Worm (Caenorhabditis elegans) whole organism, L1 larva: ENCODE results near the gene H06I04.6.

ENCODE experiments used
- C16A3.4 ChIP-seq: fragments of 150-350 bp; optimal IDR thresholded peaks from 2 replicates; lab custom pipeline; 2014; ENCODE audit warnings: missing biosample characterization, missing genetic modification characterization
- C34B4.2 ChIP-seq: sonication (generic microtip); optimal IDR thresholded peaks from 2 replicates; lab custom pipeline; 2017; ENCODE audit warnings: mild to moderate bottlenecking, missing genetic modification characterization, missing compliant biosample characterization
- F16B12.6 ChIP-seq: fragments of 150-350 bp; optimal IDR thresholded peaks from 2 replicates; lab custom pipeline; 2014; ENCODE audit warnings: missing biosample characterization, missing genetic modification characterization
- Y116A8C.19 ChIP-seq: sonication (generic microtip); optimal IDR thresholded peaks from 2 replicates; lab custom pipeline; 2016; ENCODE audit warnings: missing compliant biosample characterization, missing genetic modification characterization, borderline replicate concordance
- aly-2 ChIP-seq: fragments of 150-350 bp; optimal IDR thresholded peaks from 2 replicates; lab custom pipeline; 2014; ENCODE audit warnings: missing biosample characterization, missing genetic modification characterization
- ama-1 ChIP-seq: fragments of 150-350 bp; optimal IDR thresholded peaks from 2 replicates; lab custom pipeline; 2014
- ceh-8 ChIP-seq: fragments of 200-800 bp; sonication (Bioruptor generic); optimal IDR thresholded peaks from 2 replicates; lab custom pipeline; 2018; ENCODE audit warnings: mild to moderate bottlenecking, missing genetic modification characterization, moderate library complexity, missing compliant biosample characterization
- ceh-82 ChIP-seq, 3 experiments: fragments of 150-350 bp in 1 of 3; sonication (generic microtip) in 2 of 3; optimal IDR thresholded peaks; 2 replicates each; lab custom pipeline; 2014 to 2017; ENCODE audit warnings: missing biosample characterization in 3 of 3, missing genetic modification characterization in 3 of 3
- ceh-88 ChIP-seq: fragments of 200-800 bp; sonication (Bioruptor generic); IDR thresholded peaks from 2 replicates; pipeline ENCODE4 v1.3.6; 2022; ENCODE audit warnings: missing genetic modification characterization, missing compliant biosample characterization
- dpl-1 ChIP-seq, 3 experiments: fragments of 150-350 bp in 2 of 3; sonication (generic microtip) in 1 of 3; optimal IDR thresholded peaks; 2 replicates each; lab custom pipeline; 2014 to 2017; ENCODE audit warnings: missing biosample characterization in 3 of 3, missing genetic modification characterization in 3 of 3, missing genetic modification reagents in 3 of 3
- dsc-1 ChIP-seq: sonication (generic microtip); optimal IDR thresholded peaks from 2 replicates; lab custom pipeline; 2016; ENCODE audit warnings: mild to moderate bottlenecking, missing genetic modification characterization, missing compliant biosample characterization
- efl-1 ChIP-seq, 4 experiments: fragments of 150-350 bp; optimal IDR thresholded peaks in 3 of 4; peaks in 1 of 4; 1 replicate in 1 of 4; 2 replicates in 3 of 4; lab custom pipeline; 2014; ENCODE audit warnings: missing biosample characterization in 2 of 4, missing genetic modification characterization in 2 of 4, missing genetic modification reagents in 2 of 4
- egl-13 ChIP-seq: sonication (generic microtip); optimal IDR thresholded peaks from 2 replicates; lab custom pipeline; 2016; ENCODE audit warnings: missing genotype, missing genetic modification reagents, missing genetic modification characterization, missing compliant biosample characterization
- egl-27 ChIP-seq, 2 experiments: fragments of 150-350 bp in 1 of 2; sonication (generic microtip); optimal IDR thresholded peaks; 3 replicates each; lab custom pipeline; 2017 to 2018; ENCODE audit warnings: missing biosample characterization in 2 of 2, missing genetic modification characterization in 2 of 2, missing genetic modification reagents in 2 of 2
- elt-3 ChIP-seq, 6 experiments: fragments of 150-350 bp in 1 of 6; sonication (generic microtip); optimal IDR thresholded peaks; 2 replicates each; lab custom pipeline; 2017 to 2018; ENCODE audit warnings: missing biosample characterization in 6 of 6, missing genetic modification characterization in 6 of 6, inconsistent platforms in 1 of 6
- fkh-10 ChIP-seq: sonication (generic microtip); optimal IDR thresholded peaks from 2 replicates; lab custom pipeline; 2017; ENCODE audit warnings: missing biosample characterization, missing genetic modification reagents, missing genetic modification characterization
- fkh-8 ChIP-seq: sonication (generic microtip); optimal IDR thresholded peaks from 2 replicates; lab custom pipeline; 2016; ENCODE audit warnings: mild to moderate bottlenecking, missing genetic modification characterization, missing compliant biosample characterization
- hlh-17 ChIP-seq: fragments of 200-800 bp; sonication (Bioruptor generic); optimal IDR thresholded peaks from 2 replicates; lab custom pipeline; 2018; ENCODE audit warnings: missing genetic modification characterization, mild to moderate bottlenecking, missing compliant biosample characterization, moderate library complexity, borderline replicate concordance
- irx-1 ChIP-seq: sonication (generic microtip); optimal IDR thresholded peaks from 2 replicates; lab custom pipeline; 2016; ENCODE audit warnings: missing genetic modification characterization, missing compliant biosample characterization
- isw-1 ChIP-seq: fragments of 200-800 bp; sonication (Bioruptor generic); IDR thresholded peaks from 2 replicates; pipeline ENCODE4 v1.3.6; 2022; ENCODE audit warnings: missing genetic modification characterization, missing compliant biosample characterization
- jun-1 ChIP-seq: fragments of 150-350 bp; optimal IDR thresholded peaks from 2 replicates; lab custom pipeline; 2014; ENCODE audit warnings: missing biosample characterization, missing genetic modification reagents, missing genetic modification characterization
- lin-14 ChIP-seq: fragments of 200-800 bp; sonication (Bioruptor generic); optimal IDR thresholded peaks from 2 replicates; lab custom pipeline; 2018; ENCODE audit warnings: mild to moderate bottlenecking, missing genetic modification characterization, moderate library complexity, missing compliant biosample characterization
- lin-35 ChIP-seq, 2 experiments: fragments of 150-350 bp; optimal IDR thresholded peaks; 2 replicates each; lab custom pipeline; 2014; ENCODE audit warnings: missing biosample characterization in 2 of 2, missing genetic modification characterization in 2 of 2, missing genetic modification reagents in 2 of 2
- lin-39 ChIP-seq: fragments of 150-350 bp; optimal IDR thresholded peaks from 2 replicates; lab custom pipeline; 2014; ENCODE audit warnings: missing biosample characterization, missing genetic modification reagents, missing genetic modification characterization
- lsy-2 ChIP-seq, 2 experiments: fragments of 150-350 bp; optimal IDR thresholded peaks; 2 replicates each; lab custom pipeline; 2014; ENCODE audit warnings: missing biosample characterization in 2 of 2, missing genetic modification characterization in 2 of 2
- mab-9 ChIP-seq: fragments of 200-800 bp; sonication (Bioruptor generic); IDR thresholded peaks from 2 replicates; pipeline ENCODE4 v1.3.6; 2022; ENCODE audit warnings: missing genetic modification reagents, missing genetic modification characterization, missing compliant biosample characterization
- mef-2 ChIP-seq: fragments of 150-350 bp; optimal IDR thresholded peaks from 2 replicates; lab custom pipeline; 2014; ENCODE audit warnings: missing biosample characterization, missing genetic modification characterization
- mep-1 ChIP-seq: fragments of 150-350 bp; optimal IDR thresholded peaks from 2 replicates; lab custom pipeline; 2014; ENCODE audit warnings: missing biosample characterization, missing genetic modification characterization
- nhr-19 ChIP-seq: fragments of 200-800 bp; sonication (Bioruptor generic); conservative IDR thresholded peaks from 2 replicates; pipeline ENCODE4 v1.3.6; 2022; ENCODE audit warnings: missing genetic modification characterization, missing compliant biosample characterization
- nhr-20 ChIP-seq: sonication (generic microtip); optimal IDR thresholded peaks from 2 replicates; lab custom pipeline; 2016; ENCODE audit warnings: mild to moderate bottlenecking, missing genetic modification characterization, missing compliant biosample characterization
- nhr-237 ChIP-seq: fragments of 150-350 bp; optimal IDR thresholded peaks from 2 replicates; lab custom pipeline; 2014; ENCODE audit warnings: missing biosample characterization, missing genetic modification characterization
- nhr-71 ChIP-seq: sonication (generic microtip); optimal IDR thresholded peaks from 2 replicates; lab custom pipeline; 2016; ENCODE audit warnings: mild to moderate bottlenecking, missing genetic modification characterization, moderate library complexity, missing compliant biosample characterization
- nhr-77 ChIP-seq: fragments of 150-350 bp; optimal IDR thresholded peaks from 2 replicates; lab custom pipeline; 2014; ENCODE audit warnings: missing biosample characterization, missing genetic modification characterization
- nhr-90 ChIP-seq: sonication (generic microtip); optimal IDR thresholded peaks from 2 replicates; lab custom pipeline; 2016; ENCODE audit warnings: mild to moderate bottlenecking, missing genetic modification characterization, missing compliant biosample characterization; ENCODE audit not compliant: poor library complexity
- pag-3 ChIP-seq: sonication (generic microtip); optimal IDR thresholded peaks from 2 replicates; lab custom pipeline; 2017; ENCODE audit warnings: missing genetic modification characterization, mild to moderate bottlenecking, missing compliant biosample characterization, antibody characterized with exemption, borderline replicate concordance; ENCODE audit not compliant: insufficient read depth
- pax-3 ChIP-seq: fragments of 200-800 bp; sonication (Bioruptor generic); optimal IDR thresholded peaks from 2 replicates; lab custom pipeline; 2018; ENCODE audit warnings: mild to moderate bottlenecking, missing genetic modification characterization, moderate library complexity, missing compliant biosample characterization
- pqm-1 ChIP-seq: sonication (generic microtip); optimal IDR thresholded peaks from 3 replicates; lab custom pipeline; 2017; ENCODE audit warnings: missing biosample characterization, missing genetic modification characterization
- rnt-1 ChIP-seq: sonication (generic microtip); optimal IDR thresholded peaks from 2 replicates; lab custom pipeline; 2016; ENCODE audit warnings: mild to moderate bottlenecking, missing genetic modification characterization, moderate library complexity, missing compliant biosample characterization
- skn-1 ChIP-seq: fragments of 150-350 bp; optimal IDR thresholded peaks from 2 replicates; lab custom pipeline; 2014; ENCODE audit warnings: missing biosample characterization, missing genetic modification characterization
- snu-23 ChIP-seq: sonication (generic microtip); optimal IDR thresholded peaks from 2 replicates; lab custom pipeline; 2016; ENCODE audit warnings: missing genetic modification characterization, missing compliant biosample characterization
- sox-4 ChIP-seq: sonication (generic microtip); optimal IDR thresholded peaks from 2 replicates; lab custom pipeline; 2016; ENCODE audit warnings: missing genetic modification characterization, missing compliant biosample characterization
- sptf-1 ChIP-seq: fragments of 150-350 bp; optimal IDR thresholded peaks from 2 replicates; lab custom pipeline; 2014; ENCODE audit warnings: missing biosample characterization, missing genetic modification characterization
- swsn-7 ChIP-seq: sonication (generic microtip); optimal IDR thresholded peaks from 2 replicates; lab custom pipeline; 2016; ENCODE audit warnings: missing genetic modification characterization, missing compliant biosample characterization
- tbx-2 ChIP-seq: sonication (generic microtip); optimal IDR thresholded peaks from 2 replicates; lab custom pipeline; 2016; ENCODE audit warnings: missing genetic modification characterization, missing compliant biosample characterization
- tlp-1 ChIP-seq: fragments of 150-350 bp; optimal IDR thresholded peaks from 2 replicates; lab custom pipeline; 2014; ENCODE audit warnings: missing biosample characterization, missing genetic modification characterization
- unc-30 ChIP-seq: sonication (generic microtip); optimal IDR thresholded peaks from 2 replicates; lab custom pipeline; 2017; ENCODE audit warnings: missing biosample characterization, missing genetic modification characterization
- unc-86 ChIP-seq: sonication (generic microtip); optimal IDR thresholded peaks from 2 replicates; lab custom pipeline; 2016; ENCODE audit warnings: missing genetic modification characterization, missing compliant biosample characterization
- unc-98 ChIP-seq: fragments of 200-800 bp; sonication (Bioruptor generic); IDR thresholded peaks from 2 replicates; pipeline ENCODE4 v1.3.6; 2022; ENCODE audit warnings: missing genetic modification characterization, missing compliant biosample characterization
- vab-15 ChIP-seq: sonication (generic microtip); optimal IDR thresholded peaks from 2 replicates; lab custom pipeline; 2017; ENCODE audit warnings: missing genotype, mild to moderate bottlenecking, missing genetic modification characterization, missing compliant biosample characterization
- xbp-1 ChIP-seq: sonication (generic microtip); optimal IDR thresholded peaks from 2 replicates; lab custom pipeline; 2016; ENCODE audit warnings: missing genetic modification characterization, missing compliant biosample characterization
- ztf-4 ChIP-seq: fragments of 150-350 bp; optimal IDR thresholded peaks from 2 replicates; lab custom pipeline; 2014; ENCODE audit warnings: missing biosample characterization, missing genetic modification characterization

H06I04.6 gene

ce11 chrIII:3037346-3037745, 26.8 kb downstream of the H06I04.6 start (continued):
- no peak for TF ChIP-seq pag-3 (tag; lab: Kevin White, UChicago)
- TF ChIP-seq F16B12.6 (tag; lab: Kevin White, UChicago) = no peak
- TF ChIP-seq mab-9 (GFP tag; lab: Robert Waterston, UW) = peak; percentile 7; the same call in 1 of the 2 replicates
- TF ChIP-seq nhr-77 (tag; lab: Kevin White, UChicago) = no peak
- no peak for TF ChIP-seq tlp-1 (tag; lab: Kevin White, UChicago)
- peak; percentile 29 for TF ChIP-seq fkh-8
- no peak for TF ChIP-seq C34B4.2 (tag; lab: Kevin White, UChicago)
- TF ChIP-seq rnt-1 = no peak
- TF ChIP-seq dsc-1 (tag; lab: Kevin White, UChicago) = no peak
- peak; percentile 26 for TF ChIP-seq pax-3
- TF ChIP-seq irx-1 (tag; lab: Kevin White, UChicago) = peak; percentile 44
- peak; percentile 46 for TF ChIP-seq swsn-7 (tag; lab: Kevin White, UChicago)
- TF ChIP-seq lin-14 (GFP tag; lab: Kevin White, UChicago) = peak; percentile 92
- TF ChIP-seq sox-4 = no peak
- TF ChIP-seq lsy-2 (tag; optimal IDR thresholded peaks at IDR 0.05; lab: Kevin White, UChicago) = peak; percentile 53 to 74
- peak; percentile 80 for TF ChIP-seq snu-23
- TF ChIP-seq ceh-88 = no peak; the same call in 1 of the 2 replicates
- TF ChIP-seq fkh-10 (GFP tag; lab: Kevin White, UChicago) = no peak
- peak; percentile 73 for TF ChIP-seq nhr-20
- TF ChIP-seq pqm-1 (tag; lab: Kevin White, UChicago) = no peak
- peak; percentile 52 for TF ChIP-seq unc-86 (tag; lab: Kevin White, UChicago)
- TF ChIP-seq aly-2 (tag; lab: Kevin White, UChicago) = no peak
- TF ChIP-seq isw-1 (GFP tag; lab: Robert Waterston, UW) = no peak
- no peak for TF ChIP-seq vab-15 (tag; lab: Kevin White, UChicago)
- no peak for TF ChIP-seq sptf-1 (tag; lab: Kevin White, UChicago)
- no peak for TF ChIP-seq unc-30 (tag; lab: Kevin White, UChicago)
- peak; percentile 59 for TF ChIP-seq nhr-19 (GFP tag; lab: Robert Waterston, UW)
- no peak for TF ChIP-seq ceh-8 (GFP tag; lab: Kevin White, UChicago)
- TF ChIP-seq unc-98 (GFP tag; lab: Robert Waterston, UW) = no peak
- peak; percentile 39 for TF ChIP-seq nhr-90
- TF ChIP-seq skn-1 (tag; lab: Kevin White, UChicago) = no peak
- TF ChIP-seq elt-3 (tag; optimal IDR thresholded peaks at IDR 0.05; lab: Kevin White, UChicago) = no peak

DNA sequence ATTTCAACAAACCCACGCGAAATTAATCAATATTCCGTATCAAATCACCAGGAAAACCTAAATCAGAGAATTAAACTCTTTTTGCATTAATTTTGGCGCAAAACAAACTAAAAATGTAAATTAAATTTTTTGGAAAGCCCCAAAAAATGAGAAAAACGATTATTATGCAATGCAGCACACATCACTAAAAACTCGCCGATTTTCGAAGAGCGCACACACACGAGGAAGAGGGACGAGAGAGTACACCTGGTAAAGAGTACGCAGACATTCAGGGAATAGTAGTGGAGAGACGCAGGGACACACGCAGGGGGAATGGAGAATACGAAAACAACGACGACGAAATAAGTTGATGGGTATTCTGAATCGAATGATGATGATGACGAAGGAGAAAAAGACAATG, 28.2 kb downstream of the H06I04.6 start:
- TF ChIP-seq nhr-20 = peak; percentile 58
- no peak for TF ChIP-seq ztf-4 (tag; lab: Kevin White, UChicago)
- peak in 1 of 2 experiments; percentile 26 for TF ChIP-seq egl-27 (tag; optimal IDR thresholded peaks at IDR 0.05; lab: Kevin White, UChicago)
- peak; percentile 72 for TF ChIP-seq mep-1
- peak; percentile 32 for TF ChIP-seq tbx-2 (tag; lab: Kevin White, UChicago)
- no peak for TF ChIP-seq Y116A8C.19 (tag; lab: Kevin White, UChicago)
- TF ChIP-seq nhr-71 (tag; lab: Kevin White, UChicago) = peak; percentile 78
- peak; percentile 8 for TF ChIP-seq jun-1 (tag; lab: Kevin White, UChicago)
- TF ChIP-seq xbp-1 (tag; lab: Kevin White, UChicago) = peak; percentile 45
- peak in 1 of 6 experiments; percentile 35 for TF ChIP-seq elt-3 (tag; optimal IDR thresholded peaks at IDR 0.05; lab: Kevin White, UChicago)
- peak; percentile 9 for TF ChIP-seq ama-1 (lab: Kevin White, UChicago)
- no peak for TF ChIP-seq hlh-17 (GFP tag; lab: Kevin White, UChicago)
- peak; percentile 56 to 74 for TF ChIP-seq lin-35 (GFP tag; optimal IDR thresholded peaks at IDR 0.05; lab: Kevin White, UChicago)
- peak; percentile 69 to 84 for TF ChIP-seq efl-1 (optimal IDR thresholded peaks at IDR 0.05; lab: Kevin White, UChicago)
- TF ChIP-seq efl-1 (GFP tag; optimal IDR thresholded peaks at IDR 0.05 in 1 of 2; lab: Kevin White, UChicago) = peak; percentile 30 to 39
- TF ChIP-seq dpl-1 (GFP tag; optimal IDR thresholded peaks at IDR 0.05; lab: Kevin White, UChicago) = peak in 2 of 3 experiments; percentile 37 to 63
- TF ChIP-seq C16A3.4 (tag; lab: Kevin White, UChicago) = peak; percentile 4
- no peak for TF ChIP-seq dsc-1 (tag; lab: Kevin White, UChicago)
- TF ChIP-seq fkh-8 = peak; percentile 71
- no peak for TF ChIP-seq mef-2 (tag; lab: Kevin White, UChicago)
- TF ChIP-seq unc-86 (tag; lab: Kevin White, UChicago) = peak; percentile 9
- TF ChIP-seq ceh-82 (tag; optimal IDR thresholded peaks at IDR 0.05; lab: Kevin White, UChicago) = peak; percentile 0 to 73 (median 63)
- TF ChIP-seq skn-1 (tag; lab: Kevin White, UChicago) = peak; percentile 68
- TF ChIP-seq egl-13 (tag; lab: Kevin White, UChicago) = no peak
- TF ChIP-seq lsy-2 (tag; optimal IDR thresholded peaks at IDR 0.05; lab: Kevin White, UChicago) = peak; percentile 67
- TF ChIP-seq nhr-237 (tag; lab: Kevin White, UChicago) = no peak
- TF ChIP-seq lin-39 = no peak
